Fruit fly (Drosophila melanogaster): Measurements from ENCODE around the gene CG4998.

CG4998 gene

dm6 chr3L:16338703-16339102 lies at the start of gene CG4998:
CG4998 (plus strand) TSS chr3L:16339003.
- TF ChIP-seq CTCF (optimal IDR thresholded peaks at IDR 0.05), result no peak
- TF ChIP-seq CG8478 (optimal IDR thresholded peaks at IDR 0.05), result no peak

dm6 chr3L:16289067-16289466 lies 49.7 kb upstream of the CG4998 start:
- TF ChIP-seq CG8478 (optimal IDR thresholded peaks at IDR 0.05) (no peak), CTCF (optimal IDR thresholded peaks at IDR 0.05) (no peak)

- no peak for TF ChIP-seq CTCF (optimal IDR thresholded peaks at IDR 0.05)
- no peak for TF ChIP-seq CG8478 (optimal IDR thresholded peaks at IDR 0.05)
Observed at dm6 chr3L:16290850-16291249, 48.0 kb upstream of the CG4998 start, which contains the start of gene CG13045. CG13045 (minus strand) TSS chr3L:16290950.

dm6 chr3L:16291678-16292077 lies 47.1 kb upstream of the CG4998 start:
- TF ChIP-seq CG8478 (optimal IDR thresholded peaks at IDR 0.05), result no peak
- no peak for TF ChIP-seq CTCF (optimal IDR thresholded peaks at IDR 0.05)

- TF ChIP-seq CG8478 (optimal IDR thresholded peaks at IDR 0.05), result no peak
- TF ChIP-seq CTCF (optimal IDR thresholded peaks at IDR 0.05), result no peak
Observed at dm6 chr3L:16295447-16295846, 43.4 kb upstream of the CG4998 start, which contains the start of gene CG4962. CG4962 (minus strand) TSS chr3L:16295547.

- TF ChIP-seq CTCF (optimal IDR thresholded peaks at IDR 0.05) (no peak), CG8478 (optimal IDR thresholded peaks at IDR 0.05) (no peak)
Observed at dm6 chr3L:16301153-16301552, 37.6 kb upstream of the CG4998 start, which contains the start of gene CG4982. CG4982 (plus strand) TSS chr3L:16301453.

dm6 chr3L:16303078-16303477 lies 35.7 kb upstream of the CG4998 start, which contains the start of gene CG13044:
CG13044 (minus strand) TSS chr3L:16303178.
- TF ChIP-seq CTCF (optimal IDR thresholded peaks at IDR 0.05) (no peak), CG8478 (optimal IDR thresholded peaks at IDR 0.05) (no peak)

- no peak for TF ChIP-seq CTCF (optimal IDR thresholded peaks at IDR 0.05)
- TF ChIP-seq CG8478 (optimal IDR thresholded peaks at IDR 0.05), result no peak
Observed at dm6 chr3L:16303982-16304381, 34.8 kb upstream of the CG4998 start, which contains the start of gene CG43249. CG43249 (plus strand) TSS chr3L:16304282.

- TF ChIP-seq CTCF (optimal IDR thresholded peaks at IDR 0.05), result no peak
Observed at dm6 chr3L:16305820-16306650, 32.8 kb upstream of the CG4998 start, which contains the start of the genes CG13043 and CG13063. CG13043 (minus strand) TSS chr3L:16305870. CG13063 (plus strand) TSS chr3L:16306600.

dm6 chr3L:16308380-16308779 lies 30.4 kb upstream of the CG4998 start, which contains the start of gene CG13042:
CG13042 (minus strand) TSS chr3L:16308480.
- TF ChIP-seq CG8478 (optimal IDR thresholded peaks at IDR 0.05), result no peak
- no peak for TF ChIP-seq CTCF (optimal IDR thresholded peaks at IDR 0.05)

dm6 chr3L:16309972-16310371 lies 28.8 kb upstream of the CG4998 start:
- no peak for TF ChIP-seq CTCF (optimal IDR thresholded peaks at IDR 0.05)
- no peak for TF ChIP-seq CG8478 (optimal IDR thresholded peaks at IDR 0.05)

dm6 chr3L:16313985-16314384 lies 24.8 kb upstream of the CG4998 start, which contains the start of gene CG13062:
CG13062 (plus strand) TSS chr3L:16314285.
- TF ChIP-seq CTCF (optimal IDR thresholded peaks at IDR 0.05) (no peak), CG8478 (optimal IDR thresholded peaks at IDR 0.05) (no peak)

- TF ChIP-seq CTCF (optimal IDR thresholded peaks at IDR 0.05), result no peak
- TF ChIP-seq CG8478 (optimal IDR thresholded peaks at IDR 0.05), result no peak
Observed at dm6 chr3L:16317724-16318123, 21.1 kb upstream of the CG4998 start, which contains the start of gene Nplp3. Nplp3 (plus strand) TSS chr3L:16318024.

dm6 chr3L:16319399-16319906 lies 19.4 kb upstream of the CG4998 start, which contains the start of the genes CG13041 and CG13060:
CG13041 (minus strand) TSS chr3L:16319526.
CG13060 (plus strand) TSS chr3L:16319856.
- no peak for TF ChIP-seq CG8478 (optimal IDR thresholded peaks at IDR 0.05)
- no peak for TF ChIP-seq CTCF (optimal IDR thresholded peaks at IDR 0.05)

- no peak for TF ChIP-seq CG8478 (optimal IDR thresholded peaks at IDR 0.05)
- no peak for TF ChIP-seq CTCF (optimal IDR thresholded peaks at IDR 0.05)
Observed at dm6 chr3L:16321172-16321571, 17.6 kb upstream of the CG4998 start, which contains the start of gene CG42718. CG42718 (minus strand) TSS chr3L:16321272.

All from S2 (cell line).